Worm (Caenorhabditis elegans) whole organism, early embryonic: Measurements from ENCODE around the gene dpy-8.

Experiments
- ama-1 ChIP-seq: fragments of 150-350 bp; optimal IDR thresholded peaks from 2 replicates; lab custom pipeline; 2014
- ets-7 ChIP-seq: sonication (generic microtip); optimal IDR thresholded peaks from 2 replicates; lab custom pipeline; 2016; ENCODE audit warnings: missing genotype, missing genetic modification characterization, missing compliant biosample characterization
- flt-1 ChIP-seq: fragments of 200-800 bp; sonication (Bioruptor generic); IDR thresholded peaks from 2 replicates; pipeline ENCODE4 v1.3.6; 2022; ENCODE audit warnings: missing genetic modification characterization, missing compliant biosample characterization
- hmg-4 ChIP-seq: fragments of 200-800 bp; sonication (Bioruptor generic); optimal IDR thresholded peaks from 2 replicates; lab custom pipeline; 2018; ENCODE audit warnings: mild to moderate bottlenecking, missing genetic modification characterization, missing compliant biosample characterization
- pes-1 ChIP-seq: fragments of 200-800 bp; sonication (Bioruptor generic); IDR thresholded peaks from 2 replicates; pipeline ENCODE4 v1.3.6; 2022; ENCODE audit warnings: missing genetic modification reagents, missing genetic modification characterization, missing compliant biosample characterization
- tbx-37 ChIP-seq: fragments of 200-800 bp; sonication (Bioruptor generic); conservative IDR thresholded peaks from 2 replicates; pipeline ENCODE4 v1.3.6; 2022; ENCODE audit warnings: missing genetic modification reagents, missing genetic modification characterization, missing compliant biosample characterization

- no peak for TF ChIP-seq hmg-4 (GFP tag; lab: Kevin White, UChicago)
- no peak for TF ChIP-seq ets-7 (tag; lab: Kevin White, UChicago)
- no peak for TF ChIP-seq ama-1 (lab: Kevin White, UChicago)
- no peak for TF ChIP-seq flt-1 (GFP tag; lab: Robert Waterston, UW)
- no peak for TF ChIP-seq tbx-37
- TF ChIP-seq pes-1 (GFP tag; lab: Robert Waterston, UW) = no peak
Measured at ce11 chrX:5133980-5134379, 16.3 kb downstream of the dpy-8 start, which contains the start of gene tbc-7.
